Fruit fly (Drosophila melanogaster) whole organism: Measurements from ENCODE around the gene Muc68E.

ENCODE experiments used
- CG8478 ChIP-seq: fragments of >200 bp; optimal IDR thresholded peaks from 2 replicates; lab custom pipeline; 2018; ENCODE audit warnings: inconsistent platforms
- Dll ChIP-seq: fragments of >200 bp; optimal IDR thresholded peaks from 2 replicates; lab custom pipeline; 2017
- EcR ChIP-seq, 2 experiments: fragments of >200 bp; optimal IDR thresholded peaks; 2 replicates each; lab custom pipeline; 2017; ENCODE audit warnings: missing biosample characterization in 2 of 2, missing genetic modification characterization in 2 of 2, missing genetic modification reagents in 2 of 2
- pan ChIP-seq: fragments of >200 bp; optimal IDR thresholded peaks from 2 replicates; lab custom pipeline; 2017
- psq ChIP-seq: fragments of >200 bp; optimal IDR thresholded peaks from 2 replicates; lab custom pipeline; 2017
- usp ChIP-seq: fragments of >200 bp; optimal IDR thresholded peaks from 2 replicates; lab custom pipeline; 2017; ENCODE audit warnings: missing biosample characterization, missing genetic modification characterization, mixed read lengths

Gene Muc68E

dm6 chr3L:11990436-11990835 lies 17.7 kb upstream of the Muc68E start, which contains the start of gene CG6931:
CG6931 (plus strand) TSS chr3L:11990736.
- no peak for TF ChIP-seq Dll
- no peak for TF ChIP-seq psq
- TF ChIP-seq pan (lab: Kevin White, UChicago): no peak
- no peak for TF ChIP-seq EcR (GFP tag; optimal IDR thresholded peaks at IDR 0.05; lab: Kevin White, UChicago)
- TF ChIP-seq CG8478: no peak
- no peak for TF ChIP-seq usp

DNA sequence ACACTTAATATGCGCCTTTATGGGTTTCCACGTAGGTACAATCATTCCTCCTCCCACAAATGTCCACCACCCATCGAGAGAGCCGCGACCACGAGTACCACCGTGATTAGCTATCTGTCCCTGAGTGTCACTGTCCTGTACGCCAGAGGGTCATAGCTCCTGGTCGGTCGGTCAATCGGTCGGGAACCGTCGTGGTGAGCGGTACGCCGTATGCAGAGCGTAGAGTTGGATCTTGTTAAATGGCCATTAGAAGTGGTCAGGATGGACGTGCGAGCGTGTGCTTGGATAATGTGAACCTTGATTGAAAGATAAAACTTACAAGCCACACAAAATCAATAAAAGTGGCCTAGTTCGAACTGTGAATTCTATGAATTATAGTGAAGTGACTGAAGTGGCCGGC lies 11.8 kb upstream of the Muc68E start, which contains the start of gene CG6938:
Gene CG6938, plus strand, starts transcription at position 301 of the 400 bp plus-strand sequence.
- TF ChIP-seq Dll (no peak), usp (no peak)

DNA sequence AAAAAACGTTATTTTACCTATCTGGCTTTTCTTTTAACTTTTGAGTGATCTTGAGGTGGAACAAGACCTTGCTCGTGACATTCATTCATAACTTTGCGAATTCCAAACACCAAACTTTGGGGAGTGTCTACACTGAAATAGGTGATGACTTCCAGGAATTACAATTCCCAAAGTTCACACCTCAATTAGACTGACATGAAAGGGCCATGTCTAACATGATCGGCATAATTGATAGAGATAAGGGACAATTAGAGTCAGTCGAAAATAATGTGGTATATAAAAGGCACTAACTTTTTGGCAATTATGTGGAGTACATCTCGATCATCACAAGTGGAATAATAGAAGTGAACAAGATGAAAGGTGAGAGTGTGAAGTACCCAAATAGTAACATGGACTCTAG lies 3.0 kb upstream of the Muc68E start, which contains the start of gene CG43896:
Gene CG43896, plus strand, starts transcription at position 301 of the 400 bp plus-strand sequence.
- no peak for TF ChIP-seq CG8478
- TF ChIP-seq usp: no peak
- TF ChIP-seq Dll: no peak
- TF ChIP-seq EcR (GFP tag; optimal IDR thresholded peaks at IDR 0.05; lab: Kevin White, UChicago): no peak
- TF ChIP-seq psq: no peak
- no peak for TF ChIP-seq pan (lab: Kevin White, UChicago)

dm6 chr3L:11974605-11975004 lies 1.8 kb upstream of the Muc68E start, which contains the start of gene CG14125:
CG14125 (plus strand) TSS chr3L:11974905.
- TF ChIP-seq usp: no peak
- TF ChIP-seq Dll: no peak
- TF ChIP-seq psq: no peak
- TF ChIP-seq pan (lab: Kevin White, UChicago): no peak
- TF ChIP-seq CG8478: no peak
- TF ChIP-seq EcR (GFP tag; optimal IDR thresholded peaks at IDR 0.05; lab: Kevin White, UChicago): no peak

- TF ChIP-seq EcR (GFP tag; optimal IDR thresholded peaks at IDR 0.05; lab: Kevin White, UChicago): no peak
- TF ChIP-seq pan (lab: Kevin White, UChicago): no peak
- TF ChIP-seq Dll: no peak
- no peak for TF ChIP-seq CG8478
- no peak for TF ChIP-seq usp
- TF ChIP-seq psq: no peak
Observed at dm6 chr3L:11973690-11974089, 911 bp upstream of the Muc68E start, which contains the start of gene CG42397. CG42397 (minus strand) TSS chr3L:11973790.

- TF ChIP-seq Dll (no peak), usp (no peak), psq (no peak), CG8478 (no peak), EcR (GFP tag; optimal IDR thresholded peaks at IDR 0.05; lab: Kevin White, UChicago) (no peak), pan (lab: Kevin White, UChicago) (no peak)
Observed at dm6 chr3L:11966104-11966503, 6.7 kb downstream of the Muc68E start, which contains the start of gene prc. prc (minus strand) TSS chr3L:11966131.

DNA sequence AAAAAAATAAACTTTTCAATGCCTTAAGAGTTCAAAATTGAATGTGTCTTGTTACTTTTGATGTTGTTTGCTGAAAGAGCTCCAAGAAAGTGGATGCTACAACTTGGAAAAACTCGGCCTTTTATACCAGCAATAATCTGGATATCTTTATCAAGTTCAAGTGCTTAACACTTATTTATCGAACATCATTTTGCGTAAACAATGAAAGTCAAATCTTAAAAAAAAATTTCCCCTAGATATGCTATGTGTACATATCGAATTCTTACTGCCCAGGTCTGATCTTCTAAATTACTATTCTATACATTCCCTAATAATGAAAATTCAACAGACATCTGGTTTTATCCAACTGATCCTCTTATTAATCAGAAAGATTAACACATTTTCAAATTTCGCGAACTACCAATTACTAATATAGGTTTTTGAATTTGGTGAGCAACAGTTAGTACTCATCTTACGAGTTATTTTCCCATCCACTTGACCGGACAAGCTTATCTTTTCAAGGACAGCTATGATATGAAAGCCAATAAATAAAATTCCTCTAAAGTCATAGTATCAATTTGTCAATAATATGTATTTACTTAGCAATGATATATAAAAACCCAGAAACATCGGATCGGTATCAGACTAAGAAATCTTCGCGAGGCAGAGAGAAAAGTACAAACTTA lies 15.0 kb downstream of the Muc68E start, which contains the start of the genes CG11570 and CG43294:
Gene CG11570, minus strand, starts transcription at position 101 of the 665 bp plus-strand sequence.
Gene CG43294, plus strand, starts transcription at position 615 of the 665 bp plus-strand sequence.
- TF ChIP-seq usp (no peak), pan (lab: Kevin White, UChicago) (no peak), EcR (GFP tag; optimal IDR thresholded peaks at IDR 0.05; lab: Kevin White, UChicago) (no peak), psq (no peak), CG8478 (no peak), Dll (no peak)

DNA sequence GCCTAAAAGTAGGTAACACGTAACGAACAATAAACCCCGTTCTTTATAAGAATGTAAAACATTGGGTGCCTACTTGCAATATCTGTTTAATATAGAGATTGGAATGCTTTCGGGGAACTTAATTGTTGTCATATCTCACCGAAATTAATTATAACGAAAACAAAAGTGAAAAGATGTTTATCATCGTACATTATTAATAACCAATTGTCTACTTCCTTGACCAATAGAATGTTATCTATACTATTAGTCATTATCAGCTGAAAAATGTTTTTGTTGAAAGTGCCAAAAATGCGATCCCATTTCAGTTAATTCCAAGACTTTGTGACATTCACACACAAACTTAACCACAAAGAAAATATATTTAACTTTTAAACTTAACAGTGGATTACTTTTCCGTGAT lies 19.0 kb downstream of the Muc68E start, which contains the start of gene CG7248:
Gene CG7248, plus strand, starts transcription at position 301 of the 400 bp plus-strand sequence.
- TF ChIP-seq usp (no peak), CG8478 (no peak), EcR (GFP tag; optimal IDR thresholded peaks at IDR 0.05; lab: Kevin White, UChicago) (no peak)

DNA sequence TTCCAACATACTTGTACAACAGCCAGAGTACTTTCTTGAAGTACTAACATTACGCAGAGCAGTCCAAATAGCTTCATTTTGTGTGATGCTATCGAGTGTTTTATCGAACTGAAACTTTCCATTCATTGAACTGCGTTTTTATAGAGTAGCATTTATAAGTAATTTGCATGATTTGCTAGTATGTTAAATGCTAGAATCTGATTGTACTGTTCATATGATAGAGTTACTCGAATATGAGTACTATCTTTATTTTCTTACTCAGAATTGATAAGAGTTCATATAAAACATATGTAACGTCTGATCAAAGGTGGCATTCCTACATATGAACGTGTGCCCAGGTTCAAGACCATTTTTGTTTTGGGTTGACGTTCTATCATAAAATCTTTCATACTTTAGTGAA lies 19.6 kb downstream of the Muc68E start, which contains the start of gene obst-G:
Gene obst-G, minus strand, starts transcription at position 101 of the 400 bp plus-strand sequence.
- no peak for TF ChIP-seq CG8478
- no peak for TF ChIP-seq EcR (GFP tag; optimal IDR thresholded peaks at IDR 0.05; lab: Kevin White, UChicago)
- no peak for TF ChIP-seq pan (lab: Kevin White, UChicago)
- no peak for TF ChIP-seq psq
- no peak for TF ChIP-seq Dll
- no peak for TF ChIP-seq usp

DNA sequence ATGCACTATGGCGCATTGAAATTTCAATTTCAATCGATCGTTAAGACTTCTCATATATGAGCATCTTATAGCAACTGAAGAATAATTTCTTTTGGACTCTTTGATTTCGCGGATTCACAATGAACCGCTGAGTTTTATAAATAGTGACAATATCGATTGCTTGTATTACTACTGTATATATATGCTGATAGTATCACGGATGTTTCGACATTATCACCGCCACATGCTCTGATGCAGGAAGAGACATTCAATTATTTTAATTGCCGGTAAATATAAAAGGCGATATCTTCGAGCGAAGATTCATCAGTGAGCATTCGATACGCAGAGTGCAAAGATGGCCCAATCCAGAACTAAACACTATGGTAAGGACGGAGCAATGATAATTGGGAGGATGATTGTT lies 23.2 kb downstream of the Muc68E start, which contains the start of gene CG17826:
Gene CG17826, plus strand, starts transcription at position 301 of the 400 bp plus-strand sequence.
- TF ChIP-seq pan (lab: Kevin White, UChicago) (no peak), CG8478 (no peak), EcR (GFP tag; optimal IDR thresholded peaks at IDR 0.05; lab: Kevin White, UChicago) (no peak), Dll (no peak), usp (no peak), psq (no peak)

DNA sequence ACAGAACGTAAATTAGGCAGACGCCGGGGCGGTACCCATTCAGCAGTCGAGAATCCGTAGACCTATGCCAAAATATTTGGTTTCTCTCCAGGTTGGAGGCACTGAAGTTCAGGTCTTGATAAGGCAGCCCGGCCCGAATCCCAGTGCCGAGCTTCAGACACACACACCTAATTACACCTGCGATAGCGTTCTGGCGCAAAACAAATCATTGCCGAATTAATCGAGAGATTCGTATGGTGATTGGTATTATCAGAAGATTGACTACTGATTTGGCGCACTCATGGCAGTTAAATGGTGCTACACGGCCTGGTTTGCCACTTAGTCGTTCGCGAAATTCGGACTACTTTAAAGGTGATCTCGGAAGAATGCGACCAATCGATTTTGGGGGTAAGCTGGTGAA lies 25.4 kb downstream of the Muc68E start, which contains the start of gene CG7252:
Gene CG7252, plus strand, starts transcription at position 319 of the 400 bp plus-strand sequence.
- TF ChIP-seq pan (lab: Kevin White, UChicago): no peak
- no peak for TF ChIP-seq EcR (GFP tag; optimal IDR thresholded peaks at IDR 0.05; lab: Kevin White, UChicago)
- no peak for TF ChIP-seq CG8478
- TF ChIP-seq psq: no peak
- no peak for TF ChIP-seq usp

DNA sequence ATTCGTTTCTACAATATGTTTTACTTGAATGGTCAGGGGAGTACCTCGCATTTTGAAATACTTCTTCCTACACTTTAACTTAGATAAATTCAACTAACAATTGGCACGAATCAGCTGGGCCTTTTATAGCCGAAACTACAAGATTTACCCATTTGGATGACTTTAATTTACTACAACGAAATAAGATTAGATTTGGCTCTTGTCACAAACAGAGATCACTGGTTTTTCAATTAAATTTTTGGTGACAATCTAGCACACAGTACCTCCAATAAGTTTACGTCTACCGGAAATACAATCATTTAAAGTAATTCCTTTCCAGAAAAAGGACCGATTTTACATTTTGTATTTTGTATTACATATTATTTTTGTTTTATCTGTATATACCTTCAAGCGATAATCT lies 28.0 kb downstream of the Muc68E start, which contains the start of gene CG5883:
Gene CG5883, minus strand, starts transcription at position 101 of the 400 bp plus-strand sequence.
- TF ChIP-seq psq (no peak), usp (no peak), Dll (no peak), EcR (GFP tag; optimal IDR thresholded peaks at IDR 0.05; lab: Kevin White, UChicago) (no peak), pan (lab: Kevin White, UChicago) (no peak), CG8478 (no peak)

DNA sequence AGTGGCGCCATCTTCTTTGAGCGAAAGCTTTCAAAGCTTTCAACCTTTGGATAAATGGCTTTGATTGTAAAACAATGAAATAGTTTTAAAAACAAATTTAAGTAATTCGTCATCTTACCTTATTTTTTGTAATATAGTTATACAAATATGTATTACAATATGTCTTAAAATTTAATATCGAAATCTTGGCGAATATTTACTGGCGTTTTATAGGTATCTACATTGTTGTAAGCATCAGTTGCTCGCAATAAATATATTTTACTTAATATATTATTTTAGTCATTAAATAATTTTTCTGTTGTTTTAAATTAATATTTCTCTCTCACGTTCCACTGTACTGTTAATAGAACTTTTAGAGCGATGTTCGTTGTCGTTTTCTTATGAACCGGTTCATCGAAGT lies 31.2 kb downstream of the Muc68E start, which contains the start of gene Rpt4R:
Gene Rpt4R, plus strand, starts transcription at position 301 of the 400 bp plus-strand sequence.
- TF ChIP-seq usp (no peak), Dll (no peak), psq (no peak), EcR (GFP tag; optimal IDR thresholded peaks at IDR 0.05; lab: Kevin White, UChicago) (no peak), pan (lab: Kevin White, UChicago) (no peak), CG8478 (no peak)
